Worm (Caenorhabditis elegans) whole organism, L3 larva: ENCODE results near the gene exc-12.

Experiments used
- ama-1 ChIP-seq: fragments of 150-350 bp; optimal IDR thresholded peaks from 2 replicates; lab custom pipeline; 2018
- fkh-10 ChIP-seq: sonication (generic microtip); optimal IDR thresholded peaks from 2 replicates; lab custom pipeline; 2017; ENCODE audit warnings: missing biosample characterization, missing genetic modification reagents, missing genetic modification characterization
- nhr-11 ChIP-seq: fragments of 150-350 bp; optimal IDR thresholded peaks from 2 replicates; lab custom pipeline; 2014; ENCODE audit warnings: missing biosample characterization, missing genetic modification characterization

Gene exc-12

ce11 chrIII:13518437-13518836 is 51.8 kb downstream of the exc-12 start:
- TF ChIP-seq fkh-10 (GFP tag; lab: Kevin White, UChicago) (no peak), ama-1 (lab: Kevin White, UChicago) (no peak), nhr-11 (tag; lab: Kevin White, UChicago) (no peak)
